Worm (Caenorhabditis elegans) whole organism, L3 larva: ENCODE data around the gene rpl-9.

ENCODE experiments used
- ceh-82 ChIP-seq: fragments of 150-350 bp; optimal IDR thresholded peaks from 2 replicates; lab custom pipeline; 2014; ENCODE audit warnings: missing biosample characterization, missing genetic modification characterization
- jun-1 ChIP-seq: fragments of 150-350 bp; optimal IDR thresholded peaks from 2 replicates; lab custom pipeline; 2014; ENCODE audit warnings: missing biosample characterization, missing genetic modification reagents, missing genetic modification characterization
- lsy-12 ChIP-seq: sonication (generic microtip); optimal IDR thresholded peaks from 2 replicates; lab custom pipeline; 2016; ENCODE audit warnings: mild to moderate bottlenecking, missing genetic modification characterization, missing compliant biosample characterization
- nhr-77 ChIP-seq: fragments of 150-350 bp; optimal IDR thresholded peaks from 2 replicates; lab custom pipeline; 2014; ENCODE audit warnings: missing biosample characterization, missing genetic modification characterization
- pqm-1 ChIP-seq: fragments of 150-350 bp; optimal IDR thresholded peaks from 2 replicates; lab custom pipeline; 2017; ENCODE audit warnings: missing biosample characterization, missing genetic modification characterization, inconsistent platforms
- snpc-4 ChIP-seq: fragments of 150-350 bp; optimal IDR thresholded peaks from 2 replicates; lab custom pipeline; 2014; ENCODE audit warnings: missing biosample characterization, missing genetic modification characterization
- unc-39 ChIP-seq: sonication (generic microtip); optimal IDR thresholded peaks from 4 replicates; lab custom pipeline; 2017; ENCODE audit warnings: missing biosample characterization, missing genetic modification characterization
- unc-62 ChIP-seq: fragments of 150-350 bp; sonication (generic microtip); optimal IDR thresholded peaks from 4 replicates; lab custom pipeline; 2014; ENCODE audit warnings: missing biosample characterization, missing genetic modification reagents, missing genetic modification characterization

- TF ChIP-seq lsy-12 (tag; lab: Kevin White, UChicago) (no peak), unc-62 (GFP tag; lab: Kevin White, UChicago) (no peak), snpc-4 (tag; lab: Kevin White, UChicago) (no peak), jun-1 (tag; lab: Kevin White, UChicago) (no peak), pqm-1 (no peak), unc-39 (tag; lab: Kevin White, UChicago) (no peak), ceh-82 (no peak), nhr-77 (no peak)
Measured at ce11 chrIII:7526974-7527466, 45.6 kb downstream of the rpl-9 start.
